Worm (Caenorhabditis elegans) whole organism, L4 larva: ENCODE data around the gene mec-18.

Source experiments
- D1046.2 ChIP-seq: fragments of 200-800 bp; sonication (Bioruptor generic); IDR thresholded peaks from 2 replicates; pipeline ENCODE4 v1.3.6; 2022; ENCODE audit warnings: missing genetic modification characterization, missing compliant biosample characterization
- F26F4.8 ChIP-seq: fragments of 200-800 bp; sonication (Bioruptor generic); conservative IDR thresholded peaks from 2 replicates; pipeline ENCODE4 v1.3.6; 2022; ENCODE audit warnings: missing genetic modification characterization, missing compliant biosample characterization
- F37D6.2 ChIP-seq: sonication (generic microtip); optimal IDR thresholded peaks from 2 replicates; lab custom pipeline; 2016; ENCODE audit warnings: mild to moderate bottlenecking, missing genetic modification characterization, missing compliant biosample characterization
- F44E2.7 ChIP-seq: fragments of 200-800 bp; sonication (Bioruptor generic); IDR thresholded peaks from 2 replicates; pipeline ENCODE4 v2.1.2; 2022; ENCODE audit warnings: missing genetic modification characterization, missing compliant biosample characterization
- R02D3.7 ChIP-seq: fragments of 150-350 bp; sonication (generic microtip); optimal IDR thresholded peaks from 3 replicates; lab custom pipeline; 2014; ENCODE audit warnings: missing biosample characterization, missing genetic modification characterization
- T20F7.1 ChIP-seq: fragments of 200-800 bp; sonication (Bioruptor generic); optimal IDR thresholded peaks from 2 replicates; lab custom pipeline; 2018; ENCODE audit warnings: mild to moderate bottlenecking, missing genetic modification characterization, missing compliant biosample characterization
- Y5F2A.4 ChIP-seq: fragments of 200-800 bp; sonication (Bioruptor generic); optimal IDR thresholded peaks from 2 replicates; lab custom pipeline; 2018; ENCODE audit warnings: mild to moderate bottlenecking, missing genetic modification characterization, missing compliant biosample characterization
- Y75B8A.6 ChIP-seq: fragments of 200-800 bp; sonication (Bioruptor generic); IDR thresholded peaks from 2 replicates; pipeline ENCODE4 v1.3.6; 2022; ENCODE audit warnings: missing genetic modification reagents, missing genetic modification characterization, missing compliant biosample characterization
- aly-2 ChIP-seq: sonication (generic microtip); optimal IDR thresholded peaks from 2 replicates; lab custom pipeline; 2018; ENCODE audit warnings: missing biosample characterization, missing genetic modification characterization
- ama-1 ChIP-seq: fragments of 150-350 bp; optimal IDR thresholded peaks from 2 replicates; lab custom pipeline; 2014; ENCODE audit warnings: inconsistent platforms, mixed read lengths
- arid-1 ChIP-seq: fragments of 200-800 bp; sonication (Bioruptor generic); conservative IDR thresholded peaks from 2 replicates; pipeline ENCODE4 v1.3.6; 2022; ENCODE audit warnings: missing genetic modification reagents, missing genetic modification characterization, missing compliant biosample characterization
- ceh-20 ChIP-seq: fragments of 200-800 bp; sonication (Bioruptor generic); IDR thresholded peaks from 2 replicates; pipeline ENCODE4 v1.3.6; 2022; ENCODE audit warnings: missing genetic modification reagents, missing genetic modification characterization, missing compliant biosample characterization
- cey-2 ChIP-seq: sonication (generic microtip); optimal IDR thresholded peaks from 3 replicates; lab custom pipeline; 2017; ENCODE audit warnings: missing genetic modification characterization, mild to moderate bottlenecking, missing compliant biosample characterization, antibody characterized with exemption, borderline replicate concordance; ENCODE audit not compliant: insufficient read depth
- daf-16 ChIP-seq, 3 experiments: sonication (generic microtip); optimal IDR thresholded peaks; 2 replicates each; lab custom pipeline; 2016 to 2017; ENCODE audit warnings: missing genetic modification characterization in 3 of 3, missing genetic modification reagents in 3 of 3, mild to moderate bottlenecking in 2 of 3, missing compliant biosample characterization in 2 of 3, missing biosample characterization in 1 of 3, moderate library complexity in 1 of 3
- dmd-6 ChIP-seq: fragments of 200-800 bp; sonication (Bioruptor generic); IDR thresholded peaks from 2 replicates; pipeline ENCODE4 v1.3.6; 2022; ENCODE audit warnings: missing genetic modification reagents, missing genetic modification characterization, missing compliant biosample characterization
- dmd-9 ChIP-seq: fragments of 200-800 bp; sonication (Bioruptor generic); IDR thresholded peaks from 2 replicates; pipeline ENCODE4 v1.3.6; 2022; ENCODE audit warnings: missing genetic modification reagents, missing genetic modification characterization, missing compliant biosample characterization
- dve-1 ChIP-seq: sonication (generic microtip); optimal IDR thresholded peaks from 2 replicates; lab custom pipeline; 2017; ENCODE audit warnings: antibody characterized with exemption, mild to moderate bottlenecking, missing genetic modification characterization, missing compliant biosample characterization; ENCODE audit not compliant: insufficient read depth
- fkh-10 ChIP-seq: fragments of 150-350 bp; optimal IDR thresholded peaks from 2 replicates; lab custom pipeline; 2014; ENCODE audit warnings: missing biosample characterization, missing genetic modification reagents, missing genetic modification characterization
- hlh-11 ChIP-seq: fragments of 200-800 bp; sonication (Bioruptor generic); optimal IDR thresholded peaks from 2 replicates; lab custom pipeline; 2018; ENCODE audit warnings: mild to moderate bottlenecking, missing genetic modification characterization, missing compliant biosample characterization
- hlh-30 ChIP-seq: sonication (generic microtip); optimal IDR thresholded peaks from 2 replicates; lab custom pipeline; 2017; ENCODE audit warnings: antibody characterized with exemption, mild to moderate bottlenecking, missing genetic modification characterization, missing compliant biosample characterization; ENCODE audit not compliant: insufficient read depth
- hmg-1.1 ChIP-seq: fragments of 200-800 bp; sonication (Bioruptor generic); IDR thresholded peaks from 2 replicates; pipeline ENCODE4 v1.3.6; 2022; ENCODE audit warnings: missing genetic modification reagents, missing genetic modification characterization, missing compliant biosample characterization
- lin-13 ChIP-seq: fragments of 150-350 bp; optimal IDR thresholded peaks from 2 replicates; lab custom pipeline; 2014; ENCODE audit warnings: missing biosample characterization, missing genetic modification reagents, missing genetic modification characterization
- lin-29 ChIP-seq: fragments of 200-800 bp; sonication (Bioruptor generic); IDR thresholded peaks from 2 replicates; pipeline ENCODE4 v1.3.6; 2022; ENCODE audit warnings: missing genetic modification reagents, missing genetic modification characterization, missing compliant biosample characterization
- lsy-2 ChIP-seq, 2 experiments: fragments of 150-350 bp in 1 of 2; sonication (generic microtip) in 1 of 2; optimal IDR thresholded peaks; 2 replicates each; lab custom pipeline; 2014 to 2017; ENCODE audit warnings: missing biosample characterization in 2 of 2, missing genetic modification characterization in 2 of 2
- madf-9 ChIP-seq: fragments of 200-800 bp; sonication (Bioruptor generic); conservative IDR thresholded peaks from 2 replicates; pipeline ENCODE4 v1.3.6; 2022; ENCODE audit warnings: missing genetic modification reagents, missing genetic modification characterization, missing compliant biosample characterization
- mdl-1 ChIP-seq, 2 experiments: fragments of 150-350 bp in 1 of 2; sonication (generic microtip) in 1 of 2; optimal IDR thresholded peaks; 2 replicates each; lab custom pipeline; 2014 to 2017; ENCODE audit warnings: missing biosample characterization in 2 of 2, missing genetic modification characterization in 2 of 2
- mdt-29 ChIP-seq: fragments of 200-800 bp; sonication (Bioruptor generic); IDR thresholded peaks from 2 replicates; pipeline ENCODE4 v1.3.6; 2022; ENCODE audit warnings: missing genetic modification reagents, missing genetic modification characterization, missing compliant biosample characterization
- mep-1 ChIP-seq: fragments of 150-350 bp; sonication (generic microtip); optimal IDR thresholded peaks from 3 replicates; lab custom pipeline; 2014; ENCODE audit warnings: missing biosample characterization, missing genetic modification characterization
- mes-2 ChIP-seq: sonication (generic microtip); optimal IDR thresholded peaks from 2 replicates; lab custom pipeline; 2016; ENCODE audit warnings: missing genotype, mild to moderate bottlenecking, missing genetic modification characterization, missing compliant biosample characterization; ENCODE audit not compliant: poor library complexity, severe bottlenecking
- mxl-2 ChIP-seq: fragments of 200-800 bp; sonication (Bioruptor generic); conservative IDR thresholded peaks from 2 replicates; pipeline ENCODE4 v1.3.6; 2022; ENCODE audit warnings: missing genetic modification reagents, missing genetic modification characterization, missing compliant biosample characterization
- nhr-102 ChIP-seq: sonication (generic microtip); optimal IDR thresholded peaks from 2 replicates; lab custom pipeline; 2016; ENCODE audit warnings: mild to moderate bottlenecking, missing genetic modification characterization, moderate library complexity, missing compliant biosample characterization
- nhr-111 ChIP-seq: fragments of 200-800 bp; sonication (Bioruptor generic); optimal IDR thresholded peaks from 2 replicates; lab custom pipeline; 2018; ENCODE audit warnings: mild to moderate bottlenecking, missing genetic modification characterization, missing compliant biosample characterization
- nhr-237 ChIP-seq: sonication (generic microtip); optimal IDR thresholded peaks from 2 replicates; lab custom pipeline; 2017; ENCODE audit warnings: missing biosample characterization, missing genetic modification characterization
- nhr-28 ChIP-seq: fragments of 150-350 bp; optimal IDR thresholded peaks from 2 replicates; lab custom pipeline; 2014; ENCODE audit warnings: missing biosample characterization, missing genetic modification characterization
- nhr-48 ChIP-seq: sonication (generic microtip); optimal IDR thresholded peaks from 2 replicates; lab custom pipeline; 2016; ENCODE audit warnings: mild to moderate bottlenecking, missing genetic modification characterization, missing compliant biosample characterization
- nhr-77 ChIP-seq: fragments of 150-350 bp; optimal IDR thresholded peaks from 2 replicates; lab custom pipeline; 2014; ENCODE audit warnings: missing biosample characterization, missing genetic modification characterization
- php-3 ChIP-seq: fragments of 200-800 bp; sonication (Bioruptor generic); IDR thresholded peaks from 2 replicates; pipeline ENCODE4 v1.3.6; 2022; ENCODE audit warnings: missing genetic modification reagents, missing genetic modification characterization, missing compliant biosample characterization
- pqm-1 ChIP-seq: sonication (generic microtip); optimal IDR thresholded peaks from 2 replicates; lab custom pipeline; 2017; ENCODE audit warnings: missing biosample characterization, missing genetic modification characterization
- rbr-2 ChIP-seq: sonication (generic microtip); optimal IDR thresholded peaks from 2 replicates; lab custom pipeline; 2016; ENCODE audit warnings: missing genotype, missing genetic modification characterization, missing compliant biosample characterization
- set-16 ChIP-seq: fragments of 200-800 bp; sonication (Bioruptor generic); IDR thresholded peaks from 2 replicates; pipeline ENCODE4 v1.3.6; 2022; ENCODE audit warnings: missing genetic modification reagents, missing genetic modification characterization, missing compliant biosample characterization
- snpc-1.2 ChIP-seq: fragments of 200-800 bp; sonication (Bioruptor generic); IDR thresholded peaks from 2 replicates; pipeline ENCODE4 v1.3.6; 2022; ENCODE audit warnings: missing genetic modification reagents, missing genetic modification characterization, missing compliant biosample characterization
- tag-97 ChIP-seq: fragments of 200-800 bp; sonication (Bioruptor generic); IDR thresholded peaks from 2 replicates; pipeline ENCODE4 v1.3.6; 2022; ENCODE audit warnings: missing genetic modification characterization, missing compliant biosample characterization
- unc-130 ChIP-seq: sonication (generic microtip); optimal IDR thresholded peaks from 2 replicates; lab custom pipeline; 2016; ENCODE audit warnings: missing genetic modification reagents, missing genetic modification characterization, missing compliant biosample characterization
- unc-62 ChIP-seq, 3 experiments: fragments of 150-350 bp in 1 of 3; sonication (generic microtip); optimal IDR thresholded peaks in 2 of 3; peaks in 1 of 3; 1 replicate in 1 of 3; 2 replicates in 2 of 3; lab custom pipeline; 2014 to 2017; ENCODE audit warnings: missing biosample characterization in 3 of 3, missing genetic modification characterization in 3 of 3, missing genetic modification reagents in 3 of 3, missing genotype in 1 of 3
- zag-1 ChIP-seq: fragments of 150-350 bp; optimal IDR thresholded peaks from 2 replicates; lab custom pipeline; 2014; ENCODE audit warnings: missing biosample characterization, missing genetic modification characterization
- zfp-3 ChIP-seq: fragments of 200-800 bp; sonication (Bioruptor generic); conservative IDR thresholded peaks from 2 replicates; pipeline ENCODE4 v1.3.6; 2022; ENCODE audit warnings: missing genetic modification reagents, missing genetic modification characterization, missing compliant biosample characterization
- ztf-11 ChIP-seq: fragments of 150-350 bp; optimal IDR thresholded peaks from 2 replicates; lab custom pipeline; 2014; ENCODE audit warnings: missing biosample characterization, missing genetic modification characterization

Gene mec-18

ce11 chrX:4246237-4246697 is 27.7 kb downstream of the mec-18 start (continued):
- TF ChIP-seq hlh-30 (tag; lab: Kevin White, UChicago): peak; percentile 44
- peak; percentile 37 for TF ChIP-seq nhr-77 (tag; lab: Kevin White, UChicago)
- TF ChIP-seq nhr-28 (tag; lab: Kevin White, UChicago): peak; percentile 18
- TF ChIP-seq R02D3.7 (tag; lab: Kevin White, UChicago): no peak
- peak; percentile 19 for TF ChIP-seq pqm-1 (tag; lab: Kevin White, UChicago)
- TF ChIP-seq php-3: peak; percentile 57; the same call in 1 of the 2 replicates
- no peak for TF ChIP-seq F37D6.2
- TF ChIP-seq F44E2.7 (GFP tag; lab: Robert Waterston, UW): no peak
- TF ChIP-seq zag-1 (tag; lab: Kevin White, UChicago): no peak
- 0 out of 2 replicates have a peak, but pooled peaks have one; percentile 35 for TF ChIP-seq ceh-20 (GFP tag; lab: Robert Waterston, UW)
- TF ChIP-seq mdl-1 (tag; optimal IDR thresholded peaks at IDR 0.05; lab: Kevin White, UChicago): peak in 1 of 2 experiments; percentile 73
- peak; percentile 91 for TF ChIP-seq ama-1 (lab: Kevin White, UChicago)
- 0 out of 2 replicates have a peak, but pooled peaks have one; percentile 7 for TF ChIP-seq hmg-1.1 (GFP tag; lab: Robert Waterston, UW)
- peak in 1 of 2 experiments; percentile 91 for TF ChIP-seq unc-62 (GFP tag; optimal IDR thresholded peaks at IDR 0.05 in 1 of 2; lab: Kevin White, UChicago)
- no peak for TF ChIP-seq unc-62 (tag; optimal IDR thresholded peaks at IDR 0.05; lab: Kevin White, UChicago)
- peak; percentile 52 for TF ChIP-seq T20F7.1 (GFP tag; lab: Kevin White, UChicago)
- TF ChIP-seq unc-130: no peak

ce11 chrX:4245124-4245523 is 28.9 kb downstream of the mec-18 start:
- TF ChIP-seq lin-29 (GFP tag; lab: Robert Waterston, UW) (no peak), nhr-237 (tag; lab: Kevin White, UChicago) (no peak), F26F4.8 (no peak), mdt-29 (GFP tag; lab: Robert Waterston, UW) (peak; percentile 76), mep-1 (tag; lab: Kevin White, UChicago) (peak; percentile 37), nhr-102 (tag; lab: Kevin White, UChicago) (no peak), Y5F2A.4 (GFP tag; lab: Kevin White, UChicago) (no peak), hlh-11 (tag; lab: Kevin White, UChicago) (peak; percentile 73), nhr-111 (GFP tag; lab: Kevin White, UChicago) (no peak), zfp-3 (GFP tag; lab: Robert Waterston, UW) (no peak), madf-9 (GFP tag; lab: Robert Waterston, UW) (no peak), dve-1 (tag; lab: Kevin White, UChicago) (peak; percentile 84), lin-13 (GFP tag; lab: Kevin White, UChicago) (no peak), ceh-20 (GFP tag; lab: Robert Waterston, UW) (no peak), set-16 (GFP tag; lab: Robert Waterston, UW) (no peak), zag-1 (tag; lab: Kevin White, UChicago) (no peak), daf-16 (GFP tag; optimal IDR thresholded peaks at IDR 0.05; lab: Kevin White, UChicago) (peak in 1 of 2 experiments; percentile 3), daf-16 (tag; optimal IDR thresholded peaks at IDR 0.05; lab: Kevin White, UChicago) (peak; percentile 99), fkh-10 (GFP tag; lab: Kevin White, UChicago) (no peak), arid-1 (no peak), nhr-28 (tag; lab: Kevin White, UChicago) (peak; percentile 36), Y75B8A.6 (no peak), D1046.2 (GFP tag; lab: Robert Waterston, UW) (no peak), ztf-11 (no peak), snpc-1.2 (GFP tag; lab: Robert Waterston, UW) (no peak), hlh-30 (tag; lab: Kevin White, UChicago) (peak; percentile 36), cey-2 (no peak), mxl-2 (GFP tag; lab: Robert Waterston, UW) (no peak), tag-97 (no peak), hmg-1.1 (GFP tag; lab: Robert Waterston, UW) (no peak), dmd-6 (GFP tag; lab: Robert Waterston, UW) (peak; percentile 75), dmd-9 (GFP tag; lab: Robert Waterston, UW) (no peak), unc-130 (no peak), lsy-2 (tag; optimal IDR thresholded peaks at IDR 0.05; lab: Kevin White, UChicago) (peak in 1 of 2 experiments; percentile 0), nhr-48 (tag; lab: Kevin White, UChicago) (no peak), mes-2 (tag; lab: Kevin White, UChicago) (no peak), aly-2 (tag; lab: Kevin White, UChicago) (no peak), rbr-2 (tag; lab: Kevin White, UChicago) (no peak)
